Worm (Caenorhabditis elegans) whole organism, mixed stage, embryonic: ENCODE results near the gene klp-3.

Experiments
- blmp-1 ChIP-seq: fragments of 150-350 bp; optimal IDR thresholded peaks from 2 replicates; lab custom pipeline; 2014; ENCODE audit warnings: missing biosample characterization, missing genetic modification characterization
- ceh-43 ChIP-seq: fragments of 200-800 bp; sonication (Bioruptor generic); optimal IDR thresholded peaks from 2 replicates; lab custom pipeline; 2018; ENCODE audit warnings: mild to moderate bottlenecking, missing genetic modification characterization, moderate library complexity, missing compliant biosample characterization
- lsy-2 ChIP-seq: fragments of 150-350 bp; optimal IDR thresholded peaks from 2 replicates; lab custom pipeline; 2014; ENCODE audit warnings: missing biosample characterization, missing genetic modification characterization
- nhr-76 ChIP-seq: sonication (generic microtip); optimal IDR thresholded peaks from 2 replicates; lab custom pipeline; 2017; ENCODE audit warnings: missing biosample characterization, missing genetic modification characterization
- pha-4 ChIP-seq: fragments of 150-350 bp; optimal IDR thresholded peaks from 2 replicates; lab custom pipeline; 2018; ENCODE audit warnings: missing biosample characterization, missing genetic modification reagents, missing genetic modification characterization
- snpc-4 ChIP-seq: fragments of 150-350 bp; optimal IDR thresholded peaks from 2 replicates; lab custom pipeline; 2014; ENCODE audit warnings: missing biosample characterization, missing genetic modification characterization
- unc-62 ChIP-seq: fragments of 150-350 bp; optimal IDR thresholded peaks from 2 replicates; lab custom pipeline; 2014; ENCODE audit warnings: missing biosample characterization, missing genetic modification reagents, missing genetic modification characterization
- ztf-11 ChIP-seq: fragments of 150-350 bp; optimal IDR thresholded peaks from 2 replicates; lab custom pipeline; 2014; ENCODE audit warnings: missing biosample characterization, missing genetic modification characterization

- no peak for TF ChIP-seq nhr-76
- no peak for TF ChIP-seq pha-4 (tag; lab: Kevin White, UChicago)
- TF ChIP-seq snpc-4 (tag; lab: Kevin White, UChicago), result no peak
- no peak for TF ChIP-seq ztf-11 (tag; lab: Kevin White, UChicago)
- no peak for TF ChIP-seq unc-62 (GFP tag; lab: Kevin White, UChicago)
- no peak for TF ChIP-seq ceh-43 (GFP tag; lab: Kevin White, UChicago)
- no peak for TF ChIP-seq blmp-1
- TF ChIP-seq lsy-2 (tag; lab: Kevin White, UChicago), result no peak
These were observed 28.5 kb upstream of the klp-3 start for ce11 chrII:7813645-7814044.
